Worm (Caenorhabditis elegans): ENCODE data around the gene acr-24.
"Not testable (repeated sequence)": the region's sequence is repeated elsewhere in the genome, so short reads cannot be mapped to it uniquely, and the experiment has no call there.

acr-24 gene

ce11 chrIV:15530486-15530885, 33.1 kb downstream of the acr-24 start (continued):
- TF ChIP-seq D1046.2 (GFP tag; IDR thresholded peaks at IDR 0.05) (peak; percentile 94; the same call in 1 of the 2 replicates), snpc-1.2 (GFP tag; IDR thresholded peaks at IDR 0.05) (peak; percentile 99), nhr-48 (tag; optimal IDR thresholded peaks at IDR 0.05) (peak; percentile 4), mdt-29 (GFP tag; IDR thresholded peaks at IDR 0.05) (peak; percentile 95), ceh-44 (GFP tag; IDR thresholded peaks at IDR 0.05) (peak; percentile 43; the same call in 1 of the 2 replicates), lsy-2 (tag; optimal IDR thresholded peaks at IDR 0.05) (peak; percentile 18 to 54), tra-1 (GFP tag; IDR thresholded peaks at IDR 0.05) (peak; percentile 78; the same call in 1 of the 2 replicates), T20F7.1 (GFP tag; optimal IDR thresholded peaks at IDR 0.05) (peak; percentile 66), dmd-6 (GFP tag; IDR thresholded peaks at IDR 0.05) (peak; percentile 94), dmd-9 (GFP tag; IDR thresholded peaks at IDR 0.05) (peak; percentile 94), nhr-41 (GFP tag; IDR thresholded peaks at IDR 0.05) (peak; percentile 51; the same call in 1 of the 2 replicates), vab-7 (GFP tag; IDR thresholded peaks at IDR 0.05) (peak; percentile 87), pha-4 (GFP tag; IDR thresholded peaks at IDR 0.05) (peak; percentile 88), lin-38 (GFP tag; IDR thresholded peaks at IDR 0.05) (peak; percentile 96), rbr-2 (tag; optimal IDR thresholded peaks at IDR 0.05) (peak; percentile 31)
- not testable (repeated sequence) for TF ChIP-seq pha-4 (tag; optimal IDR thresholded peaks at IDR 0.05)

ce11 chrIV:15537338-15537737, 40.0 kb downstream of the acr-24 start:
- TF ChIP-seq aha-1 (tag) (peak; percentile 24), Y75B8A.6 (GFP tag; IDR thresholded peaks at IDR 0.05) (no peak)

- peak; percentile 55; the same call in 1 of the 2 replicates for TF ChIP-seq snpc-1.2 (GFP tag; IDR thresholded peaks at IDR 0.05)
- peak; percentile 25 for TF ChIP-seq aha-1 (tag)
- no peak for TF ChIP-seq tra-1 (GFP tag; IDR thresholded peaks at IDR 0.05)
Observed at ce11 chrIV:15539447-15539994, 42.2 kb downstream of the acr-24 start, which contains the start of gene Y73F8A.35. Gene Y73F8A.35, minus strand, starts transcription at chrIV:15539944.

ce11 chrIV:15554771-15555170, 57.4 kb downstream of the acr-24 start:
- TF ChIP-seq daf-16 (GFP tag; optimal IDR thresholded peaks at IDR 0.05) = no peak
- no peak for TF ChIP-seq daf-16 (tag; optimal IDR thresholded peaks at IDR 0.05)
- no peak for TF ChIP-seq mes-2 (tag; optimal IDR thresholded peaks at IDR 0.05; ENCODE audit: poor library complexity, severe bottlenecking)
- TF ChIP-seq zip-11 (GFP tag; IDR thresholded peaks at IDR 0.05) = no peak
- TF ChIP-seq snpc-1.2 (GFP tag; IDR thresholded peaks at IDR 0.05) = peak; percentile 61; the same call in 1 of the 2 replicates
- TF ChIP-seq nhr-28 (tag; optimal IDR thresholded peaks at IDR 0.05) = no peak
- no peak for TF ChIP-seq T26A8.4 (GFP tag; IDR thresholded peaks at IDR 0.05)
- TF ChIP-seq lir-3 (tag; optimal IDR thresholded peaks at IDR 0.05) = no peak
- no peak for TF ChIP-seq ceh-82 (tag; optimal IDR thresholded peaks at IDR 0.05)

ce11 chrIV:15559065-15559464, 61.7 kb downstream of the acr-24 start:
- 0 out of 2 replicates have a peak, but pooled peaks have one; percentile 29 for TF ChIP-seq tra-1 (GFP tag; IDR thresholded peaks at IDR 0.05)
- TF ChIP-seq nhr-77 (tag; optimal IDR thresholded peaks at IDR 0.05) = no peak
- no peak for TF ChIP-seq unc-39 (tag; optimal IDR thresholded peaks at IDR 0.05)
- TF ChIP-seq lim-7 (GFP tag; IDR thresholded peaks at IDR 0.05) = no peak
- TF ChIP-seq lsy-2 (tag; optimal IDR thresholded peaks at IDR 0.05) = peak in 1 of 2 experiments; percentile 28
- no peak for TF ChIP-seq Y5F2A.4 (GFP tag; optimal IDR thresholded peaks at IDR 0.05)
- TF ChIP-seq zip-11 (GFP tag; IDR thresholded peaks at IDR 0.05) = no peak
- TF ChIP-seq pqm-1 (tag; optimal IDR thresholded peaks at IDR 0.05) = peak; percentile 41
- TF ChIP-seq ama-1 (optimal IDR thresholded peaks at IDR 0.05) = no peak
- peak; percentile 23 for TF ChIP-seq dve-1 (tag; optimal IDR thresholded peaks at IDR 0.05; ENCODE audit: insufficient read depth)
- no peak for TF ChIP-seq daf-16 (GFP tag; optimal IDR thresholded peaks at IDR 0.05)
- peak; percentile 62 for TF ChIP-seq daf-16 (tag; optimal IDR thresholded peaks at IDR 0.05)
- peak in 1 of 2 experiments; percentile 3 for TF ChIP-seq unc-62 (GFP tag; optimal IDR thresholded peaks at IDR 0.05 in 1 of 2)
- TF ChIP-seq unc-62 (tag; optimal IDR thresholded peaks at IDR 0.05) = no peak
- TF ChIP-seq lin-29 (GFP tag; IDR thresholded peaks at IDR 0.05) = no peak
- no peak for TF ChIP-seq F49E8.2 (tag; optimal IDR thresholded peaks at IDR 0.05; ENCODE audit: borderline replicate concordance)
- TF ChIP-seq nhr-102 (tag; optimal IDR thresholded peaks at IDR 0.05) = no peak
- TF ChIP-seq duxl-1 (tag; optimal IDR thresholded peaks at IDR 0.05; ENCODE audit: poor library complexity) = peak; percentile 40
- no peak for TF ChIP-seq pha-4 (GFP tag; IDR thresholded peaks at IDR 0.05)
- no peak for TF ChIP-seq pha-4 (tag; optimal IDR thresholded peaks at IDR 0.05)

Measured in whole organism, L4 larva.